Fruit fly (Drosophila melanogaster) whole organism, embryonic: ENCODE measurements around the gene eIF4E6.

Experiments used
- Aef1 ChIP-seq: fragments of 200-800 bp; sonication (Bioruptor generic); IDR thresholded peaks from 3 replicates; pipeline ENCODE4 v1.3.6; 2022; ENCODE audit warnings: missing biosample characterization, missing genetic modification characterization
- Atf-2 ChIP-seq: fragments of 200-800 bp; sonication (Bioruptor generic); optimal IDR thresholded peaks from 2 replicates; lab custom pipeline; 2016; ENCODE audit warnings: missing biosample characterization, missing genetic modification characterization
- CG1024 ChIP-seq: fragments of 200-800 bp; sonication (Bioruptor generic); IDR thresholded peaks from 2 replicates; pipeline ENCODE4 v1.3.6; 2022; ENCODE audit warnings: missing biosample characterization, missing genetic modification characterization
- CG10431 ChIP-seq: fragments of 200-800 bp; sonication (Bioruptor generic); optimal IDR thresholded peaks from 3 replicates; lab custom pipeline; 2018; ENCODE audit warnings: missing biosample characterization, mild to moderate bottlenecking, missing genetic modification characterization
- CG10979 ChIP-seq: fragments of 200-800 bp; sonication (Bioruptor generic); optimal IDR thresholded peaks from 2 replicates; lab custom pipeline; 2018; ENCODE audit warnings: missing biosample characterization, mild to moderate bottlenecking, missing genetic modification characterization, moderate library complexity
- CG11247 ChIP-seq: fragments of 200-800 bp; sonication (Bioruptor generic); IDR thresholded peaks from 2 replicates; pipeline ENCODE4 v1.3.6; 2022; ENCODE audit warnings: missing biosample characterization, missing genetic modification characterization
- CG11504 ChIP-seq: fragments of 200-800 bp; sonication (Bioruptor generic); optimal IDR thresholded peaks from 3 replicates; lab custom pipeline; 2019; ENCODE audit warnings: missing biosample characterization, mild to moderate bottlenecking, missing genetic modification characterization, moderate library complexity
- CG11696 ChIP-seq: fragments of 200-800 bp; sonication (Bioruptor generic); IDR thresholded peaks from 2 replicates; pipeline ENCODE4 v1.3.6; 2022; ENCODE audit warnings: missing biosample characterization, missing genetic modification characterization
- CG12299 ChIP-seq: fragments of 200-800 bp; sonication (Bioruptor generic); optimal IDR thresholded peaks from 2 replicates; lab custom pipeline; 2018; ENCODE audit warnings: missing biosample characterization, mild to moderate bottlenecking, missing genetic modification characterization
- CG13287 ChIP-seq: fragments of 200-800 bp; sonication (Bioruptor generic); IDR thresholded peaks from 2 replicates; pipeline ENCODE4 v1.3.6; 2022; ENCODE audit warnings: missing biosample characterization, missing genetic modification characterization; ENCODE audit not compliant: partially characterized antibody
- CG14965 ChIP-seq: fragments of 200-800 bp; sonication (Bioruptor generic); optimal IDR thresholded peaks from 2 replicates; lab custom pipeline; 2016; ENCODE audit warnings: missing biosample characterization, missing genetic modification characterization, borderline replicate concordance
- CG15696 ChIP-seq: fragments of 200-800 bp; sonication (Bioruptor generic); optimal IDR thresholded peaks from 2 replicates; lab custom pipeline; 2019; ENCODE audit warnings: missing biosample characterization, mild to moderate bottlenecking, missing genetic modification characterization, moderate library complexity
- CG16813 ChIP-seq: fragments of 200-800 bp; sonication (Bioruptor generic); IDR thresholded peaks from 3 replicates; pipeline ENCODE4 v1.3.6; 2022; ENCODE audit warnings: missing biosample characterization, missing genetic modification characterization; ENCODE audit not compliant: partially characterized antibody
- CG17385 ChIP-seq: fragments of 200-800 bp; sonication (Bioruptor generic); optimal IDR thresholded peaks from 3 replicates; lab custom pipeline; 2018; ENCODE audit warnings: missing biosample characterization, mild to moderate bottlenecking, missing genetic modification characterization
- CG3065 ChIP-seq: fragments of 200-800 bp; sonication (Bioruptor generic); optimal IDR thresholded peaks from 2 replicates; lab custom pipeline; 2016; ENCODE audit warnings: missing biosample characterization, missing genetic modification characterization
- CG32772 ChIP-seq: fragments of 200-800 bp; sonication (Bioruptor generic); IDR thresholded peaks from 2 replicates; pipeline ENCODE4 v1.3.6; 2022; ENCODE audit warnings: missing biosample characterization, missing genetic modification characterization
- CG7556 ChIP-seq: fragments of 200-800 bp; sonication (Bioruptor generic); optimal IDR thresholded peaks from 2 replicates; lab custom pipeline; 2017; ENCODE audit warnings: missing biosample characterization, mild to moderate bottlenecking, missing genetic modification characterization
- CG8281 ChIP-seq: fragments of 200-800 bp; sonication (Bioruptor generic); optimal IDR thresholded peaks from 2 replicates; lab custom pipeline; 2018; ENCODE audit warnings: missing biosample characterization, mild to moderate bottlenecking, missing genetic modification characterization, moderate library complexity
- CG9817 ChIP-seq: fragments of 200-800 bp; sonication (Bioruptor generic); optimal IDR thresholded peaks from 2 replicates; lab custom pipeline; 2018; ENCODE audit warnings: missing biosample characterization, mild to moderate bottlenecking, missing genetic modification characterization, moderate library complexity
- CG9932 ChIP-seq: fragments of 200-800 bp; sonication (Bioruptor generic); IDR thresholded peaks from 2 replicates; pipeline ENCODE4 v1.3.6; 2022; ENCODE audit warnings: missing biosample characterization, missing genetic modification characterization
- D ChIP-seq, 2 experiments: fragments of 200-800 bp in 1 of 2; fragments of >200 bp in 1 of 2; sonication (Bioruptor generic) in 1 of 2; optimal IDR thresholded peaks; 2 replicates in 1 of 2; 3 replicates in 1 of 2; lab custom pipeline; 2017; ENCODE audit warnings: mild to moderate bottlenecking in 1 of 2, missing biosample characterization in 1 of 2, missing genetic modification characterization in 1 of 2, missing genetic modification reagents in 1 of 2
- Dek ChIP-seq: fragments of 200-800 bp; sonication (Bioruptor generic); optimal IDR thresholded peaks from 3 replicates; lab custom pipeline; 2019; ENCODE audit warnings: missing biosample characterization, mild to moderate bottlenecking, missing genetic modification characterization, moderate library complexity
- Dip2 ChIP-seq: fragments of 200-800 bp; sonication (Bioruptor generic); IDR thresholded peaks from 2 replicates; pipeline ENCODE4 v1.3.6; 2022; ENCODE audit warnings: missing biosample characterization, missing genetic modification characterization
- Hr51 ChIP-seq, 2 experiments: fragments of 200-800 bp; sonication (Bioruptor generic); optimal IDR thresholded peaks; 2 replicates in 1 of 2; 3 replicates in 1 of 2; lab custom pipeline; 2016 to 2018; ENCODE audit warnings: missing biosample characterization in 2 of 2, missing genetic modification characterization in 2 of 2, mild to moderate bottlenecking in 1 of 2, moderate library complexity in 1 of 2
- Kr ChIP-seq: fragments of 200-800 bp; sonication (Bioruptor generic); optimal IDR thresholded peaks from 2 replicates; lab custom pipeline; 2017; ENCODE audit warnings: missing biosample characterization, mild to moderate bottlenecking, missing genetic modification characterization
- Max ChIP-seq: fragments of 200-800 bp; sonication (Bioruptor generic); optimal IDR thresholded peaks from 2 replicates; lab custom pipeline; 2016; ENCODE audit warnings: missing biosample characterization, mild to moderate bottlenecking, missing genetic modification characterization
- Nf-YC ChIP-seq: fragments of 200-800 bp; optimal IDR thresholded peaks from 3 replicates; lab custom pipeline; 2019; ENCODE audit warnings: missing biosample characterization, mild to moderate bottlenecking, missing genetic modification characterization, moderate library complexity
- Oaz ChIP-seq: fragments of 200-800 bp; sonication (Bioruptor generic); IDR thresholded peaks from 2 replicates; pipeline ENCODE4 v1.3.6; 2022; ENCODE audit warnings: missing biosample characterization, missing genetic modification characterization
- Pdp1 ChIP-seq, 2 experiments: fragments of 200-800 bp; sonication (Bioruptor generic); optimal IDR thresholded peaks; 3 replicates each; lab custom pipeline; 2016; ENCODE audit warnings: missing biosample characterization in 2 of 2, missing genetic modification characterization in 2 of 2, mild to moderate bottlenecking in 1 of 2, moderate library complexity in 1 of 2
- Sox100B ChIP-seq: fragments of 200-800 bp; sonication (Bioruptor generic); optimal IDR thresholded peaks from 3 replicates; lab custom pipeline; 2018; ENCODE audit warnings: missing biosample characterization, mild to moderate bottlenecking, missing genetic modification characterization
- Sry-β ChIP-seq: fragments of 200-800 bp; sonication (Bioruptor generic); optimal IDR thresholded peaks from 2 replicates; lab custom pipeline; 2018; ENCODE audit warnings: missing biosample characterization, mild to moderate bottlenecking, missing genetic modification characterization, moderate library complexity
- Taf1 ChIP-seq: fragments of 200-800 bp; sonication (Bioruptor generic); IDR thresholded peaks from 2 replicates; pipeline ENCODE4 v1.3.6; 2022; ENCODE audit warnings: missing biosample characterization, missing genetic modification characterization
- abd-A ChIP-seq: fragments of 200-800 bp; sonication (Bioruptor generic); optimal IDR thresholded peaks from 3 replicates; lab custom pipeline; 2019; ENCODE audit warnings: missing biosample characterization, mild to moderate bottlenecking, missing genetic modification characterization, moderate library complexity
- bcd ChIP-seq: fragments of 200-800 bp; sonication (Bioruptor generic); optimal IDR thresholded peaks from 2 replicates; lab custom pipeline; 2017; ENCODE audit warnings: missing biosample characterization, mild to moderate bottlenecking, missing genetic modification characterization
- dmrt99B ChIP-seq: fragments of 200-800 bp; sonication (Bioruptor generic); optimal IDR thresholded peaks from 2 replicates; lab custom pipeline; 2018; ENCODE audit warnings: missing biosample characterization, mild to moderate bottlenecking, missing genetic modification characterization, moderate library complexity
- dysf ChIP-seq: fragments of 200-800 bp; sonication (Bioruptor generic); IDR thresholded peaks from 3 replicates; pipeline ENCODE4 v1.3.6; 2022; ENCODE audit warnings: missing biosample characterization, missing genetic modification characterization
- gem ChIP-seq: fragments of 200-800 bp; sonication (Bioruptor generic); optimal IDR thresholded peaks from 2 replicates; lab custom pipeline; 2019; ENCODE audit warnings: missing biosample characterization, mild to moderate bottlenecking, missing genetic modification characterization, moderate library complexity
- insv ChIP-seq, 2 experiments: fragments of 200-800 bp; sonication (Bioruptor generic); optimal IDR thresholded peaks; 3 replicates each; lab custom pipeline; 2016 to 2018; ENCODE audit warnings: missing biosample characterization in 2 of 2, missing genetic modification characterization in 2 of 2
- odd ChIP-seq: fragments of 200-800 bp; sonication (Bioruptor generic); optimal IDR thresholded peaks from 2 replicates; lab custom pipeline; 2017; ENCODE audit warnings: missing biosample characterization, mild to moderate bottlenecking, missing genetic modification characterization
- ranshi ChIP-seq: fragments of 200-800 bp; sonication (Bioruptor generic); IDR thresholded peaks from 2 replicates; pipeline ENCODE4 v1.3.6; 2022; ENCODE audit warnings: missing biosample characterization, missing genetic modification characterization
- row ChIP-seq: fragments of 200-800 bp; sonication (Bioruptor generic); IDR thresholded peaks from 3 replicates; pipeline ENCODE4 v1.3.6; 2022; ENCODE audit warnings: missing biosample characterization, missing genetic modification characterization
- sr ChIP-seq: fragments of 200-800 bp; sonication (Bioruptor generic); IDR thresholded peaks from 3 replicates; pipeline ENCODE4 v1.3.6; 2022; ENCODE audit warnings: missing biosample characterization, missing genetic modification characterization
- tap ChIP-seq: fragments of 200-800 bp; optimal IDR thresholded peaks from 3 replicates; lab custom pipeline; 2019; ENCODE audit warnings: missing biosample characterization, mild to moderate bottlenecking, missing genetic modification characterization, moderate library complexity
- trem ChIP-seq: fragments of 200-800 bp; optimal IDR thresholded peaks from 3 replicates; lab custom pipeline; 2019; ENCODE audit warnings: missing biosample characterization, mild to moderate bottlenecking, missing genetic modification characterization, moderate library complexity

Gene eIF4E6

dm6 chr3R:29069208-29070072, 42.5 kb upstream of the eIF4E6 start (continued):
- TF ChIP-seq CG13287 (no peak), Hr51 (GFP tag; optimal IDR thresholded peaks at IDR 0.05; lab: Kevin White, UChicago) (peak in 1 of 2 experiments; percentile 35), abd-A (tag; lab: Kevin White, UChicago) (peak; percentile 75)

DNA sequence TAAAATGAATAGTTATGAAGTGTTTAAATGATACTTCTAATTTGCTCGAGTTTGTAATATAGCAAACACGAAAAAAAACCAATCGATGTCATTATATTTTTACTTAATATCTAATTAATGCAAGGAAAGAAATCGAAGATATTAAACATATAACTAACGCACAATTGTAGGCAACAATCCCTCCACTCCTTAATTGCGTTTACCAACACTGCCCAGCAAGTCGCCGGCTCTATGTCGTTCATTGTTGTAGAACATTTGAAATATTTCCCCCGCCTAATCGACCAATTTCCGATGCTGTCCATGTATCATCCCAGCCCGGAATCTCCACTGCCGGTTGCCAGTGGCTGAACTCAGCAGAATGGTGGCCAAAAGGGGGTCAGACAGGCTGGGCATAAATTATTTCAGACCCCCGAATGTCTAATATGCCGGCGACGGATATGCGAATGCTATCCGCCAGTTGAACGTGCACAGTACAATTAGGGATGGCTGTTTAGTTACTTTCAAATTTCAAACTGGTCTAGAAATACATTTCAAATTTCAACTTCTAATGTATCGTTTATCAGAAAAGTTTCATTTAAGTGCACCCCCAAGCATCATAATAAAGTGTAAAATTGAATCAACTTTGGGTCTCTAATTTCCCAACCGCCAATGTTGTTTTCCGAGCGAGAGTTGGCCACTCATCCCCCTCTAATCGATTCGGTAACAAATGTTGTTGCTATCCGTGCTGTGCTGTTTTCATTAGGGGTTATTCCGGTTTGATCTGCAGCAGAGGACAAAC, 41.6 kb upstream of the eIF4E6 start:
- TF ChIP-seq CG9932 (0 out of 2 replicates have a peak, but pooled peaks have one; percentile 18), CG10431 (GFP tag; lab: Kevin White, UChicago) (no peak), Dip2 (GFP tag; lab: Robert Waterston, UW) (no peak), Oaz (GFP tag; lab: Robert Waterston, UW) (no peak), row (GFP tag; lab: Robert Waterston, UW) (peak; percentile 64), CG32772 (GFP tag; lab: Robert Waterston, UW) (peak; percentile 43), odd (GFP tag; lab: Kevin White, UChicago) (peak; percentile 19), Atf-2 (no peak), CG11696 (peak; percentile 92), CG17385 (GFP tag; lab: Kevin White, UChicago) (no peak), CG12299 (tag; lab: Kevin White, UChicago) (peak; percentile 16), CG8281 (peak; percentile 17), CG14965 (no peak), insv (GFP tag; optimal IDR thresholded peaks at IDR 0.05; lab: Kevin White, UChicago) (no peak), CG3065 (GFP tag; lab: Kevin White, UChicago) (no peak), Kr (no peak), tap (tag; lab: Kevin White, UChicago) (peak; percentile 48), CG1024 (GFP tag; lab: Robert Waterston, UW) (no peak), CG11504 (peak; percentile 67), trem (no peak), dmrt99B (tag; lab: Kevin White, UChicago) (peak; percentile 61), CG15696 (tag; lab: Kevin White, UChicago) (peak; percentile 6), CG11247 (GFP tag; lab: Robert Waterston, UW) (no peak), ranshi (GFP tag; lab: Robert Waterston, UW) (0 out of 2 replicates have a peak, but pooled peaks have one; percentile 7), dysf (peak; percentile 57), CG10979 (peak; percentile 15), Sox100B (GFP tag; lab: Kevin White, UChicago) (no peak), CG9817 (tag; lab: Kevin White, UChicago) (peak; percentile 42), sr (no peak), Sry-β (GFP tag; lab: Kevin White, UChicago) (no peak), Dek (tag; lab: Kevin White, UChicago) (peak; percentile 15), Taf1 (GFP tag; lab: Robert Waterston, UW) (0 out of 2 replicates have a peak, but pooled peaks have one; percentile 15), Aef1 (GFP tag; lab: Robert Waterston, UW) (peak; percentile 28; the same call in 1 of the 3 replicates), Max (GFP tag; lab: Kevin White, UChicago) (no peak), Nf-YC (no peak), D (optimal IDR thresholded peaks at IDR 0.05; lab: Kevin White, UChicago) (no peak), D (GFP tag; optimal IDR thresholded peaks at IDR 0.05; lab: Kevin White, UChicago) (no peak), CG7556 (GFP tag; lab: Kevin White, UChicago) (peak; percentile 57), Pdp1 (GFP tag; optimal IDR thresholded peaks at IDR 0.05; lab: Kevin White, UChicago) (peak in 1 of 2 experiments; percentile 31), gem (tag; lab: Kevin White, UChicago) (peak; percentile 62), bcd (GFP tag; lab: Kevin White, UChicago) (peak; percentile 53), CG16813 (GFP tag; lab: Robert Waterston, UW) (no peak)
